Fruit fly (Drosophila melanogaster) whole organism, pupa: ENCODE data around the gene CG43935.
A peak's percentile ranks its signal among the peaks of the same experiment; 100 is the strongest.

Experiments
- CG10348 ChIP-seq: fragments of 200-800 bp; sonication (Bioruptor generic); IDR thresholded peaks from 2 replicates; pipeline ENCODE4 v1.3.6; 2022; ENCODE audit warnings: missing biosample characterization, missing genetic modification characterization
- CG12605 ChIP-seq: fragments of 200-800 bp; sonication (Bioruptor generic); IDR thresholded peaks from 2 replicates; pipeline ENCODE4 v1.3.6; 2022; ENCODE audit warnings: missing biosample characterization, missing genetic modification characterization
- CG13204 ChIP-seq: fragments of 200-800 bp; sonication (Bioruptor generic); optimal IDR thresholded peaks from 2 replicates; lab custom pipeline; 2018; ENCODE audit warnings: missing biosample characterization, mild to moderate bottlenecking, missing genetic modification characterization, moderate library complexity
- CG14655 ChIP-seq: fragments of 200-800 bp; sonication (Bioruptor generic); optimal IDR thresholded peaks from 3 replicates; lab custom pipeline; 2017; ENCODE audit warnings: mild to moderate bottlenecking, missing biosample characterization, missing genetic modification reagents, missing genetic modification characterization
- CG15710 ChIP-seq: fragments of 200-800 bp; sonication (Bioruptor generic); optimal IDR thresholded peaks from 2 replicates; lab custom pipeline; 2018; ENCODE audit warnings: missing biosample characterization, mild to moderate bottlenecking, missing genetic modification characterization, moderate library complexity
- CG17806 ChIP-seq: fragments of 200-800 bp; sonication (Bioruptor generic); optimal IDR thresholded peaks from 2 replicates; lab custom pipeline; 2018; ENCODE audit warnings: missing biosample characterization, mild to moderate bottlenecking, missing genetic modification characterization, moderate library complexity
- CG32121 ChIP-seq: fragments of 200-800 bp; sonication (Bioruptor generic); IDR thresholded peaks from 2 replicates; pipeline ENCODE4 v1.3.6; 2022; ENCODE audit warnings: missing biosample characterization, missing genetic modification characterization
- CG34367 ChIP-seq: fragments of 200-800 bp; sonication (Bioruptor generic); optimal IDR thresholded peaks from 2 replicates; lab custom pipeline; 2018; ENCODE audit warnings: missing biosample characterization, mild to moderate bottlenecking, missing genetic modification characterization
- CG4496 ChIP-seq: fragments of 200-800 bp; sonication (Bioruptor generic); IDR thresholded peaks from 3 replicates; pipeline ENCODE4 v1.3.6; 2022; ENCODE audit warnings: missing biosample characterization, missing genetic modification characterization
- CG8159 ChIP-seq: fragments of 200-800 bp; sonication (Bioruptor generic); optimal IDR thresholded peaks from 3 replicates; lab custom pipeline; 2018; ENCODE audit warnings: missing biosample characterization, mild to moderate bottlenecking, missing genetic modification characterization, moderate library complexity
- CG8301 ChIP-seq: fragments of 200-800 bp; sonication (Bioruptor generic); optimal IDR thresholded peaks from 2 replicates; lab custom pipeline; 2018; ENCODE audit warnings: missing biosample characterization, mild to moderate bottlenecking, missing genetic modification characterization
- CG9948 ChIP-seq: fragments of 200-800 bp; sonication (Bioruptor generic); optimal IDR thresholded peaks from 2 replicates; lab custom pipeline; 2018; ENCODE audit warnings: missing biosample characterization, mild to moderate bottlenecking, missing genetic modification characterization, moderate library complexity
- D1 ChIP-seq: fragments of 200-800 bp; sonication (Bioruptor generic); optimal IDR thresholded peaks from 2 replicates; lab custom pipeline; 2018; ENCODE audit warnings: missing biosample characterization, mild to moderate bottlenecking, missing genetic modification characterization, moderate library complexity
- EcR ChIP-seq: fragments of 200-800 bp; sonication (Bioruptor generic); optimal IDR thresholded peaks from 3 replicates; lab custom pipeline; 2019; ENCODE audit warnings: missing biosample characterization, missing genetic modification characterization, mild to moderate bottlenecking, moderate library complexity, missing genetic modification reagents
- Ets98B ChIP-seq: fragments of 200-800 bp; sonication (Bioruptor generic); IDR thresholded peaks from 2 replicates; pipeline ENCODE4 v1.3.6; 2022; ENCODE audit warnings: missing biosample characterization, missing genetic modification characterization
- Pif1A ChIP-seq: fragments of 200-800 bp; sonication (Bioruptor generic); optimal IDR thresholded peaks from 3 replicates; lab custom pipeline; 2016; ENCODE audit warnings: missing biosample characterization, missing genetic modification characterization
- Pif1B ChIP-seq: fragments of 200-800 bp; sonication (Bioruptor generic); optimal IDR thresholded peaks from 3 replicates; lab custom pipeline; 2016; ENCODE audit warnings: missing biosample characterization, missing genetic modification characterization
- Snoo ChIP-seq: fragments of 200-800 bp; sonication (Bioruptor generic); optimal IDR thresholded peaks from 3 replicates; lab custom pipeline; 2017; ENCODE audit warnings: missing biosample characterization, mild to moderate bottlenecking, missing genetic modification characterization, inconsistent platforms
- fd96Ca ChIP-seq: fragments of 200-800 bp; sonication (Bioruptor generic); IDR thresholded peaks from 3 replicates; pipeline ENCODE4 v1.3.6; 2022; ENCODE audit warnings: missing biosample characterization, missing genetic modification characterization
- gl ChIP-seq: fragments of 200-800 bp; sonication (Bioruptor generic); optimal IDR thresholded peaks from 2 replicates; lab custom pipeline; 2018; ENCODE audit warnings: missing biosample characterization, mild to moderate bottlenecking, missing genetic modification characterization
- rn ChIP-seq: fragments of 200-800 bp; sonication (Bioruptor generic); IDR thresholded peaks from 2 replicates; pipeline ENCODE4 v1.3.6; 2022; ENCODE audit warnings: missing biosample characterization, missing genetic modification characterization

CG43935 gene

DNA sequence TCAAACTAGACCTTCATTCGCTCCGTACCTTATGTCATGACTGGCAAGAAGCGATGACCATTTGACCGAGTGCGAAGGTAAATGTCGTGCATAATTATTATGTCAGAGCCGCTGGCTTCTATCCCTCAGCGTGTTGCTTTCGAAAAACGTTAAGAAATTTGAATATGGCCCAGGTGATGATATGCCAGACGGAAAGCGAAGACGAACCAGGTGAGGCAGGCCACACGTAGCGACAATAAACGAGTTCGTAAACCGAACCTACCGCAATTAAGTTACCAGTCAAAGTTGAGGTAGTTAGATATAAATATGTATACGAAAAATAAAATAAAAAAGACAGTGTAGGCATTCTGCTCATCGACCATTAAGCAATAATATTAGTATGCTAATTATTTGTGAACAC lies 11.4 kb downstream of the CG43935 start:
- TF ChIP-seq Snoo (tag; lab: Kevin White, UChicago): no peak
- TF ChIP-seq CG34367 (tag; lab: Kevin White, UChicago): no peak
- TF ChIP-seq CG12605 (GFP tag; lab: Robert Waterston, UW): no peak
- no peak for TF ChIP-seq rn
- no peak for TF ChIP-seq CG8301 (tag; lab: Kevin White, UChicago)
- TF ChIP-seq CG32121 (GFP tag; lab: Robert Waterston, UW): no peak
- TF ChIP-seq Ets98B (GFP tag; lab: Robert Waterston, UW): no peak
- no peak for TF ChIP-seq gl (tag; lab: Kevin White, UChicago)
- TF ChIP-seq Pif1A (GFP tag; lab: Kevin White, UChicago): no peak
- TF ChIP-seq EcR (GFP tag; lab: Kevin White, UChicago): no peak

DNA sequence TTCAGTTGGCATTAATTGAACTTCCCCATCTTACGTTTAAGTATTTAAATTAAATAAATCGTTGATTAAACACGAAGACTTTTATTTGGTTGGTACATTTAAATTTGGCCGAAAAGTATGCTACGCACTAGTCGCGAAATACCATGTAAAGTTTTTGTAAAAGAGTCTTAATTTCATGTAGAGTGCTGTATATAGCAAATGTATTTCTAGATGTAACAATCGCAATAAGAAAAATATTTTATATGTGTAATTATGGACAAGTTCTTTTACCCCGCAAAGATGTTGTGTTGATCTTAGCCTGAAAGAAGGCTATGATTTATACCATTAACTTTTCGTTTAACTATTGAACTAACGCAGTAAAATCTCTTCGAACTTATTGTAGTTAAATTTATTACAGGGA lies 17.5 kb downstream of the CG43935 start:
- TF ChIP-seq CG17806 (tag; lab: Kevin White, UChicago) (no peak), Pif1A (GFP tag; lab: Kevin White, UChicago) (no peak), CG8301 (tag; lab: Kevin White, UChicago) (no peak), CG4496 (GFP tag; lab: Robert Waterston, UW) (no peak)
- TF ChIP-seq, all 21 proteins: peak for 0

DNA sequence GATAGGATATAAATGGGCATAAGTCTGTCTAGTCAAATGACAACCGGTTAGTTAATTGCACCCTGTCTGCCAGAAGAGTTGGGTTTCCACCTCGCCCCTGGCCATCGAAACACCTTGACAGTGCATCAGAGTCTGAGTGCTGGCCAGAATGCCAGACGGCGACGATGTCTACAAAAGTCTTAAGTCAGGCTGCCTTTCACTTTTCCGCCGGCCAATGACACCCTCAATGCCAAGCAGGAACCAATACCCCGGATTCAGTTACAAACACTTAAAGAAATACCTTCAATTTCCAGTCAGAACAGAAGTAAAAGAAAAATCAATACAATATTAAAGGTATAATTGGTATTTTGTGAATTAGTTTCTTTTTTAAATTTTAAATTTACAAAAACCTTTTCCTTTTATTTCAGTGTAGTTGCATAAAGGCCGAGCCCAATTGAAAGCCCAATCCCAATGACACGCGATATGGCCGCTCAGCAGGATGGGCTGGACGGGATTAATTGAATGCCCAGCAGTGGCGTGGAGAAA lies 19.4 kb downstream of the CG43935 start:
- peak; percentile 62 for TF ChIP-seq CG12605 (GFP tag; lab: Robert Waterston, UW)
- peak; percentile 54 for TF ChIP-seq CG17806 (tag; lab: Kevin White, UChicago)
- no peak for TF ChIP-seq rn
- TF ChIP-seq CG8159 (tag; lab: Kevin White, UChicago): peak; percentile 74
- no peak for TF ChIP-seq CG10348 (GFP tag; lab: Robert Waterston, UW)
- TF ChIP-seq CG14655 (GFP tag; lab: Kevin White, UChicago): peak; percentile 42
- TF ChIP-seq EcR (GFP tag; lab: Kevin White, UChicago): peak; percentile 91
- TF ChIP-seq Ets98B (GFP tag; lab: Robert Waterston, UW): 0 out of 2 replicates have a peak, but pooled peaks have one; percentile 10
- TF ChIP-seq CG8301 (tag; lab: Kevin White, UChicago): peak; percentile 6
- peak; percentile 18 for TF ChIP-seq CG9948 (tag; lab: Kevin White, UChicago)
- TF ChIP-seq fd96Ca (GFP tag; lab: Robert Waterston, UW): no peak
- peak; percentile 11 for TF ChIP-seq gl (tag; lab: Kevin White, UChicago)
- TF ChIP-seq D1: no peak
- TF ChIP-seq Pif1B (GFP tag; lab: Kevin White, UChicago): no peak
- TF ChIP-seq CG32121 (GFP tag; lab: Robert Waterston, UW): peak; percentile 25; the same call in 1 of the 2 replicates
- no peak for TF ChIP-seq CG34367 (tag; lab: Kevin White, UChicago)
- peak; percentile 62 for TF ChIP-seq Pif1A (GFP tag; lab: Kevin White, UChicago)
- no peak for TF ChIP-seq Snoo (tag; lab: Kevin White, UChicago)
- TF ChIP-seq CG13204 (GFP tag; lab: Kevin White, UChicago): no peak
- TF ChIP-seq CG4496 (GFP tag; lab: Robert Waterston, UW): peak; percentile 70; the same call in 2 of the 3 replicates
- no peak for TF ChIP-seq CG15710 (tag; lab: Kevin White, UChicago)

DNA sequence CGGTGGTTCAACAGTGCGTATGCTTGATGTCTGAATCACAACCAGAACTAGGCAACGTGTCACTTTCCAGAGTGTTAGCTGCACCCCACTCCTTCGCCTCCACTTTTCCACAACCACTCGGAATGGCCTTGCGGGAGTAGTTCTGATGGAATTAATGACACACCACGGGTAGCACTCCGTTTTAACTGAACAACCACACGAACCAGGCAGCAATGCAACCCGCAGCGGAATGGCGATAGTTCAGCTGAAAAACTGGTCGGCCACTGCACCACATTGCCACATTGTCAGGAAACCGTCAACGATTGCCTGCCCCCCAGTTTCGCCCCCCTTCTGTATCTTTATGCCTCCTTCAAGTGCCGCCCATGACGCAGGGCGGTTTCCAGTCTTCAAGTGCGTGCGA lies 22.3 kb downstream of the CG43935 start, which contains the start of gene Cpr97Ea:
Cpr97Ea (minus strand) TSS at position 230 of the 400 bp plus-strand sequence.
- no peak for TF ChIP-seq CG34367 (tag; lab: Kevin White, UChicago)
- peak; percentile 53 for TF ChIP-seq CG13204 (GFP tag; lab: Kevin White, UChicago)
- peak; percentile 70 for TF ChIP-seq EcR (GFP tag; lab: Kevin White, UChicago)
- TF ChIP-seq, all 21 proteins: peak for 2

DNA sequence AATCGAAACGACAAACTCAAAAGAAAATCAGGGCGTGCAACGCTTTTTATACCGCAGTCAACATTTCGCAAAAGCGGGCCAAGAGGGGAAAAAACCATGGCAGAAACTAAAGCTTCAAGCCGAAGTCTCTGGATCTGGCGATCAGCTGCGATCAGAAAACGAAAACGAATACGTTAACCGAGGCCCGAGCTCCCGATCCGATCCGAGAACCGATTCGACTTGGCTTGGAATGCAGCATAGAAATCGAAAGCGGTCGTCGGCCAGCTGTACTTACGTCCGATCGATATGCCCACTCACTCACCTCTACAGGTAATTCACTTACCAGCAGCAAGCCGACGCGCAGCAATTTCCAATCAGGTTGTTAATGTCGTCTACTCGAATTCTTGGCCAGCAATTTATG lies 25.9 kb downstream of the CG43935 start, which contains the start of gene Cpr97Eb:
Cpr97Eb (minus strand) TSS at position 25 of the 400 bp plus-strand sequence.
- TF ChIP-seq rn (no peak), CG32121 (GFP tag; lab: Robert Waterston, UW) (0 out of 2 replicates have a peak, but pooled peaks have one; percentile 40), Ets98B (GFP tag; lab: Robert Waterston, UW) (0 out of 2 replicates have a peak, but pooled peaks have one; percentile 24), CG34367 (tag; lab: Kevin White, UChicago) (no peak), D1 (no peak), CG4496 (GFP tag; lab: Robert Waterston, UW) (peak; percentile 15; the same call in 1 of the 3 replicates), EcR (GFP tag; lab: Kevin White, UChicago) (peak; percentile 44)

DNA sequence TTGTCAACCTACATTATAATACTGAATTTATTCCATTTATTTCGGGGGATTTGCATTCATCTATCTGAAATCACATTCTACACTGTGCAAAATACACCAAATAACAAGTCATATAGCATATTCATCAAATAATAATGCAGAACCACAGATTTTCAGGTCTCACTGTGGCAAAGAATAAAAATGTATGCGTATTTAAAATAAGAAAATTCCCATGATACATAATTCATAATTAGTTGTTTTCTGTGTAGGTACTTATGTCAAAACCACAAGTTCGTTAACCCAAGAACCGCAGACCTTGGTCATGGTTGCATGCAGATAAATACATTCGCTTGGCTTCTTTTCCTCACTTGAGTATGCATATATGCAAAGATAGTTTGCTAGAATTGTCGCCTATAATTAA lies 27.0 kb downstream of the CG43935 start:
- peak; percentile 31 for TF ChIP-seq CG8301 (tag; lab: Kevin White, UChicago)
- TF ChIP-seq CG4496 (GFP tag; lab: Robert Waterston, UW): peak; percentile 80
- TF ChIP-seq gl (tag; lab: Kevin White, UChicago): no peak
- TF ChIP-seq CG15710 (tag; lab: Kevin White, UChicago): peak; percentile 34
- no peak for TF ChIP-seq Pif1B (GFP tag; lab: Kevin White, UChicago)
- TF ChIP-seq CG8159 (tag; lab: Kevin White, UChicago): peak; percentile 50
- TF ChIP-seq CG32121 (GFP tag; lab: Robert Waterston, UW): peak; percentile 40; the same call in 1 of the 2 replicates
- no peak for TF ChIP-seq D1
- peak; percentile 34 for TF ChIP-seq CG34367 (tag; lab: Kevin White, UChicago)
- TF ChIP-seq CG9948 (tag; lab: Kevin White, UChicago): peak; percentile 50
- peak; percentile 34 for TF ChIP-seq Pif1A (GFP tag; lab: Kevin White, UChicago)
- peak; percentile 72 for TF ChIP-seq EcR (GFP tag; lab: Kevin White, UChicago)
- no peak for TF ChIP-seq Ets98B (GFP tag; lab: Robert Waterston, UW)
- peak; percentile 36 for TF ChIP-seq CG17806 (tag; lab: Kevin White, UChicago)
- TF ChIP-seq CG14655 (GFP tag; lab: Kevin White, UChicago): peak; percentile 34
- TF ChIP-seq rn: no peak
- no peak for TF ChIP-seq fd96Ca (GFP tag; lab: Robert Waterston, UW)
- TF ChIP-seq CG12605 (GFP tag; lab: Robert Waterston, UW): no peak
- no peak for TF ChIP-seq CG13204 (GFP tag; lab: Kevin White, UChicago)
